Fruit fly (Drosophila melanogaster) whole organism, embryonic: ENCODE data around the gene bun.

Source experiments
- CG10274 ChIP-seq: fragments of 200-800 bp; sonication (Bioruptor generic); optimal IDR thresholded peaks from 3 replicates; lab custom pipeline; 2017; ENCODE audit warnings: missing biosample characterization, mild to moderate bottlenecking, missing genetic modification characterization
- CG10366 ChIP-seq: fragments of 200-800 bp; sonication (Bioruptor generic); IDR thresholded peaks from 2 replicates; pipeline ENCODE4 v1.3.6; 2022; ENCODE audit warnings: missing biosample characterization, missing genetic modification characterization
- CG10979 ChIP-seq: fragments of 200-800 bp; sonication (Bioruptor generic); optimal IDR thresholded peaks from 2 replicates; lab custom pipeline; 2018; ENCODE audit warnings: missing biosample characterization, mild to moderate bottlenecking, missing genetic modification characterization, moderate library complexity
- CG13624 ChIP-seq: fragments of 200-800 bp; sonication (Bioruptor generic); optimal IDR thresholded peaks from 2 replicates; lab custom pipeline; 2016; ENCODE audit warnings: missing biosample characterization, missing genetic modification characterization
- CG14965 ChIP-seq: fragments of 200-800 bp; sonication (Bioruptor generic); optimal IDR thresholded peaks from 2 replicates; lab custom pipeline; 2016; ENCODE audit warnings: missing biosample characterization, missing genetic modification characterization, borderline replicate concordance
- CG15601 ChIP-seq: fragments of 200-800 bp; sonication (Bioruptor generic); optimal IDR thresholded peaks from 3 replicates; lab custom pipeline; 2019; ENCODE audit warnings: missing biosample characterization, mild to moderate bottlenecking, missing genetic modification characterization, moderate library complexity
- CG17361 ChIP-seq: fragments of 200-800 bp; sonication (Bioruptor generic); IDR thresholded peaks from 3 replicates; pipeline ENCODE4 v1.3.6; 2022; ENCODE audit warnings: missing biosample characterization, missing genetic modification characterization
- CG17802 ChIP-seq: fragments of 200-800 bp; sonication (Bioruptor generic); optimal IDR thresholded peaks from 2 replicates; lab custom pipeline; 2018; ENCODE audit warnings: missing biosample characterization, mild to moderate bottlenecking, missing genetic modification characterization, moderate library complexity
- CG18262 ChIP-seq: fragments of 200-800 bp; optimal IDR thresholded peaks from 3 replicates; lab custom pipeline; 2019; ENCODE audit warnings: missing biosample characterization, mild to moderate bottlenecking, missing genetic modification characterization, moderate library complexity
- CG30403 ChIP-seq: fragments of 200-800 bp; sonication (Bioruptor generic); optimal IDR thresholded peaks from 3 replicates; lab custom pipeline; 2016; ENCODE audit warnings: missing biosample characterization, missing genetic modification characterization
- CG31224 ChIP-seq: fragments of 200-800 bp; sonication (Bioruptor generic); IDR thresholded peaks from 2 replicates; pipeline ENCODE4 v1.3.6; 2022; ENCODE audit warnings: missing biosample characterization, missing genetic modification characterization
- CG3281 ChIP-seq: fragments of 200-800 bp; sonication (Bioruptor generic); optimal IDR thresholded peaks from 3 replicates; lab custom pipeline; 2017; ENCODE audit warnings: missing biosample characterization, mild to moderate bottlenecking, missing genetic modification characterization
- CG33213 ChIP-seq: fragments of 200-800 bp; sonication (Bioruptor generic); optimal IDR thresholded peaks from 3 replicates; lab custom pipeline; 2016; ENCODE audit warnings: missing biosample characterization, missing genetic modification characterization
- CG4328 ChIP-seq: fragments of 200-800 bp; sonication (Bioruptor generic); optimal IDR thresholded peaks from 3 replicates; lab custom pipeline; 2017; ENCODE audit warnings: missing biosample characterization, missing genetic modification reagents, missing genetic modification characterization
- CG4424 ChIP-seq: fragments of 200-800 bp; sonication (Bioruptor generic); optimal IDR thresholded peaks from 3 replicates; lab custom pipeline; 2016; ENCODE audit warnings: missing biosample characterization, missing genetic modification characterization
- CG4820 ChIP-seq: fragments of 200-800 bp; sonication (Bioruptor generic); optimal IDR thresholded peaks from 3 replicates; lab custom pipeline; 2016; ENCODE audit warnings: missing biosample characterization, missing genetic modification characterization
- CG5953 ChIP-seq: fragments of 200-800 bp; sonication (Bioruptor generic); IDR thresholded peaks from 2 replicates; pipeline ENCODE4 v1.3.6; 2022; ENCODE audit warnings: missing biosample characterization, missing genetic modification characterization
- CG6175 ChIP-seq: fragments of 200-800 bp; sonication (Bioruptor generic); IDR thresholded peaks from 3 replicates; pipeline ENCODE4 v1.3.6; 2022; ENCODE audit warnings: missing biosample characterization, missing genetic modification characterization
- Chrac-16 ChIP-seq: fragments of 200-800 bp; sonication (Bioruptor generic); optimal IDR thresholded peaks from 3 replicates; lab custom pipeline; 2016; ENCODE audit warnings: missing biosample characterization, missing genetic modification characterization
- Doc2 ChIP-seq: fragments of 200-800 bp; sonication (Bioruptor generic); IDR thresholded peaks from 2 replicates; pipeline ENCODE4 v1.3.6; 2022; ENCODE audit warnings: missing biosample characterization, missing genetic modification characterization
- Ets65A ChIP-seq: fragments of 200-800 bp; sonication (Bioruptor generic); peaks from one replicate; lab custom pipeline; 2016; ENCODE audit warnings: missing biosample characterization, missing genetic modification characterization
- Lim3 ChIP-seq: fragments of 200-800 bp; sonication (Bioruptor generic); IDR thresholded peaks from 2 replicates; pipeline ENCODE4 v1.3.6; 2022; ENCODE audit warnings: missing biosample characterization, missing genetic modification characterization
- MBD-R2 ChIP-seq: fragments of 200-800 bp; sonication (Bioruptor generic); IDR thresholded peaks from 2 replicates; pipeline ENCODE4 v1.3.6; 2022; ENCODE audit warnings: missing biosample characterization, missing genetic modification characterization
- Max ChIP-seq: fragments of 200-800 bp; sonication (Bioruptor generic); optimal IDR thresholded peaks from 2 replicates; lab custom pipeline; 2016; ENCODE audit warnings: missing biosample characterization, mild to moderate bottlenecking, missing genetic modification characterization
- Rx ChIP-seq: fragments of 200-800 bp; sonication (Bioruptor generic); IDR thresholded peaks from 2 replicates; pipeline ENCODE4 v1.3.6; 2022; ENCODE audit warnings: missing biosample characterization, missing genetic modification characterization
- Sry-β ChIP-seq: fragments of 200-800 bp; sonication (Bioruptor generic); optimal IDR thresholded peaks from 2 replicates; lab custom pipeline; 2018; ENCODE audit warnings: missing biosample characterization, mild to moderate bottlenecking, missing genetic modification characterization, moderate library complexity
- TFAM ChIP-seq: fragments of 200-800 bp; sonication (Bioruptor generic); optimal IDR thresholded peaks from 2 replicates; lab custom pipeline; 2017; ENCODE audit warnings: missing biosample characterization, missing genetic modification characterization, inconsistent platforms
- YL-1 ChIP-seq: fragments of 200-800 bp; sonication (Bioruptor generic); optimal IDR thresholded peaks from 3 replicates; lab custom pipeline; 2017; ENCODE audit warnings: missing biosample characterization, mild to moderate bottlenecking, missing genetic modification characterization
- ac ChIP-seq: fragments of 200-800 bp; sonication (Bioruptor generic); optimal IDR thresholded peaks from 3 replicates; lab custom pipeline; 2017; ENCODE audit warnings: missing biosample characterization, mild to moderate bottlenecking, missing genetic modification characterization
- aop ChIP-seq: fragments of 200-800 bp; sonication (Bioruptor generic); IDR thresholded peaks from 2 replicates; pipeline ENCODE4 v1.3.6; 2022; ENCODE audit warnings: missing biosample characterization, missing genetic modification characterization
- cas ChIP-seq: fragments of 200-800 bp; sonication (Bioruptor generic); IDR thresholded peaks from 2 replicates; pipeline ENCODE4 v1.3.6; 2022; ENCODE audit warnings: missing biosample characterization, missing genetic modification characterization
- hb ChIP-seq: fragments of 200-800 bp; sonication (Bioruptor generic); IDR thresholded peaks from 3 replicates; pipeline ENCODE4 v1.3.6; 2022; ENCODE audit warnings: missing biosample characterization, missing genetic modification characterization; ENCODE audit not compliant: partially characterized antibody
- ind ChIP-seq: fragments of 200-800 bp; sonication (Bioruptor generic); optimal IDR thresholded peaks from 3 replicates; lab custom pipeline; 2016; ENCODE audit warnings: missing biosample characterization, missing genetic modification characterization
- lola ChIP-seq, 3 experiments: fragments of >200 bp in 2 of 3; fragments of 200-800 bp in 1 of 3; sonication (Bioruptor generic) in 1 of 3; optimal IDR thresholded peaks; 2 replicates each; lab custom pipeline; 2017 to 2019; ENCODE audit warnings: missing biosample characterization in 3 of 3, missing genetic modification characterization in 3 of 3, mild to moderate bottlenecking in 1 of 3, moderate library complexity in 1 of 3
- prd ChIP-seq, 3 experiments: fragments of >200 bp in 2 of 3; fragments of 200-800 bp in 1 of 3; sonication (Bioruptor generic) in 1 of 3; optimal IDR thresholded peaks in 2 of 3; IDR thresholded peaks in 1 of 3; 2 replicates in 2 of 3; 3 replicates in 1 of 3; pipeline versions ENCODE4 v1.3.6 to Lab custom; 2017 to 2022; ENCODE audit warnings: missing biosample characterization in 1 of 3, missing genetic modification characterization in 1 of 3
- ro ChIP-seq: fragments of 200-800 bp; sonication (Bioruptor generic); IDR thresholded peaks from 2 replicates; pipeline ENCODE4 v1.3.6; 2022; ENCODE audit warnings: missing biosample characterization, missing genetic modification characterization
- sc ChIP-seq, 3 experiments: fragments of >200 bp in 2 of 3; fragments of 200-800 bp in 1 of 3; sonication (Bioruptor generic) in 1 of 3; optimal IDR thresholded peaks; 2 replicates in 2 of 3; 3 replicates in 1 of 3; lab custom pipeline; 2017; ENCODE audit warnings: mild to moderate bottlenecking in 1 of 3, missing biosample characterization in 1 of 3, missing genetic modification characterization in 1 of 3, missing genetic modification reagents in 1 of 3
- sd ChIP-seq: fragments of 200-800 bp; sonication (Bioruptor generic); optimal IDR thresholded peaks from 3 replicates; lab custom pipeline; 2018; ENCODE audit warnings: missing biosample characterization, mild to moderate bottlenecking, missing genetic modification characterization, moderate library complexity
- wek ChIP-seq: fragments of 200-800 bp; sonication (Bioruptor generic); optimal IDR thresholded peaks from 3 replicates; lab custom pipeline; 2018; ENCODE audit warnings: missing biosample characterization, mild to moderate bottlenecking, missing genetic modification characterization, moderate library complexity
- z ChIP-seq: fragments of 200-800 bp; sonication (Bioruptor generic); IDR thresholded peaks from 3 replicates; pipeline ENCODE4 v1.3.6; 2022; ENCODE audit warnings: missing biosample characterization, missing genetic modification characterization
- zfh2 ChIP-seq: fragments of 200-800 bp; sonication (Bioruptor generic); optimal IDR thresholded peaks from 2 replicates; lab custom pipeline; 2016; ENCODE audit warnings: missing biosample characterization, missing genetic modification characterization

Gene bun

dm6 chr2L:12483866-12484554 lies 62.4 kb downstream of the bun start (continued):
- TF ChIP-seq hb (GFP tag; lab: Robert Waterston, UW) (no peak), Sry-β (GFP tag; lab: Kevin White, UChicago) (peak; percentile 10), Max (peak; percentile 79), CG30403 (GFP tag; lab: Kevin White, UChicago) (peak; percentile 92), CG6175 (GFP tag; lab: Robert Waterston, UW) (peak; percentile 74; the same call in 2 of the 3 replicates), CG3281 (GFP tag; lab: Kevin White, UChicago) (peak; percentile 89), CG4820 (GFP tag; lab: Kevin White, UChicago) (peak; percentile 85), CG5953 (peak; percentile 43; the same call in 1 of the 2 replicates), Doc2 (no peak), ind (GFP tag; lab: Kevin White, UChicago) (peak; percentile 91), prd (optimal IDR thresholded peaks at IDR 0.05; lab: Kevin White, UChicago) (no peak), prd (GFP tag; IDR thresholded peaks at IDR 0.05; lab: Robert Waterston, UW) (peak; percentile 90), CG14965 (GFP tag; lab: Kevin White, UChicago) (peak; percentile 45), z (peak; percentile 70; the same call in 2 of the 3 replicates), aop (no peak), CG10979 (tag; lab: Kevin White, UChicago) (peak; percentile 87), MBD-R2 (peak; percentile 48; the same call in 1 of the 2 replicates), CG10274 (GFP tag; lab: Kevin White, UChicago) (peak; percentile 63), ac (peak; percentile 15), CG17361 (GFP tag; lab: Robert Waterston, UW) (peak; percentile 91), CG4424 (GFP tag; lab: Kevin White, UChicago) (peak; percentile 89), CG18262 (tag; lab: Kevin White, UChicago) (peak; percentile 89), sd (tag; lab: Kevin White, UChicago) (peak; percentile 52), YL-1 (GFP tag; lab: Kevin White, UChicago) (peak; percentile 68), Ets65A (GFP tag; lab: Kevin White, UChicago) (peak; percentile 97), Rx (GFP tag; lab: Robert Waterston, UW) (peak; percentile 73), CG17802 (tag; lab: Kevin White, UChicago) (peak; percentile 68), CG13624 (GFP tag; lab: Kevin White, UChicago) (peak; percentile 87), Chrac-16 (peak; percentile 86), wek (GFP tag; lab: Kevin White, UChicago) (peak; percentile 75), CG4328 (GFP tag; lab: Kevin White, UChicago) (peak; percentile 84), cas (GFP tag; lab: Robert Waterston, UW) (0 out of 2 replicates have a peak, but pooled peaks have one; percentile 11), CG31224 (GFP tag; lab: Robert Waterston, UW) (peak; percentile 71), CG15601 (peak; percentile 85), CG33213 (GFP tag; lab: Kevin White, UChicago) (peak; percentile 88), CG10366 (GFP tag; lab: Robert Waterston, UW) (peak; percentile 89), TFAM (GFP tag; lab: Kevin White, UChicago) (no peak), zfh2 (GFP tag; lab: Kevin White, UChicago) (peak; percentile 83), ro (GFP tag; lab: Robert Waterston, UW) (no peak; the same call in 1 of the 2 replicates), Lim3 (GFP tag; lab: Robert Waterston, UW) (no peak), sc (optimal IDR thresholded peaks at IDR 0.05; lab: Kevin White, UChicago) (no peak), sc (GFP tag; optimal IDR thresholded peaks at IDR 0.05; lab: Kevin White, UChicago) (peak; percentile 86), lola (GFP tag; optimal IDR thresholded peaks at IDR 0.05; lab: Kevin White, UChicago) (peak in 1 of 3 experiments; percentile 85)
